Fruit fly (Drosophila melanogaster) whole organism, embryonic: ENCODE data around the gene form3.

ENCODE experiments used
- ATbp ChIP-seq: fragments of 200-800 bp; sonication (Bioruptor generic); optimal IDR thresholded peaks from 2 replicates; lab custom pipeline; 2017; ENCODE audit warnings: missing biosample characterization, mild to moderate bottlenecking, missing genetic modification characterization, missing genetic modification reagents
- Abd-B ChIP-seq: fragments of 200-800 bp; sonication (Bioruptor generic); optimal IDR thresholded peaks from 2 replicates; lab custom pipeline; 2018; ENCODE audit warnings: missing biosample characterization, mild to moderate bottlenecking, missing genetic modification characterization, moderate library complexity
- Bdp1 ChIP-seq: fragments of 200-800 bp; sonication (Bioruptor generic); optimal IDR thresholded peaks from 3 replicates; lab custom pipeline; 2016; ENCODE audit warnings: missing biosample characterization, missing genetic modification characterization
- Blimp-1 ChIP-seq: fragments of 200-800 bp; sonication (Bioruptor generic); optimal IDR thresholded peaks from 3 replicates; lab custom pipeline; 2018; ENCODE audit warnings: missing biosample characterization, missing genetic modification characterization, mild to moderate bottlenecking, moderate library complexity, missing genetic modification reagents
- CG12942 ChIP-seq: fragments of 200-800 bp; sonication (Bioruptor generic); optimal IDR thresholded peaks from 3 replicates; lab custom pipeline; 2016; ENCODE audit warnings: missing biosample characterization, missing genetic modification characterization
- CG13624 ChIP-seq: fragments of 200-800 bp; sonication (Bioruptor generic); optimal IDR thresholded peaks from 2 replicates; lab custom pipeline; 2016; ENCODE audit warnings: missing biosample characterization, missing genetic modification characterization
- CG13894 ChIP-seq: fragments of 200-800 bp; sonication (Bioruptor generic); optimal IDR thresholded peaks from 3 replicates; lab custom pipeline; 2018; ENCODE audit warnings: missing biosample characterization, mild to moderate bottlenecking, missing genetic modification characterization, moderate library complexity
- CG14441 ChIP-seq: fragments of 200-800 bp; sonication (Bioruptor generic); IDR thresholded peaks from 2 replicates; pipeline ENCODE4 v1.3.6; 2022; ENCODE audit warnings: missing biosample characterization, missing genetic modification characterization
- CG14667 ChIP-seq: fragments of 200-800 bp; sonication (Bioruptor generic); IDR thresholded peaks from 2 replicates; pipeline ENCODE4 v1.3.6; 2022; ENCODE audit warnings: missing biosample characterization, missing genetic modification characterization
- CG1602 ChIP-seq: fragments of 200-800 bp; sonication (Bioruptor generic); optimal IDR thresholded peaks from 3 replicates; lab custom pipeline; 2016; ENCODE audit warnings: missing biosample characterization, missing genetic modification characterization
- CG17328 ChIP-seq: fragments of 200-800 bp; sonication (Bioruptor generic); IDR thresholded peaks from 2 replicates; pipeline ENCODE4 v1.3.6; 2022; ENCODE audit warnings: missing biosample characterization, missing genetic modification characterization
- CG32767 ChIP-seq: fragments of 200-800 bp; sonication (Bioruptor generic); IDR thresholded peaks from 2 replicates; pipeline ENCODE4 v1.3.6; 2022; ENCODE audit warnings: missing biosample characterization, missing genetic modification characterization
- CG34224 ChIP-seq: fragments of 200-800 bp; sonication (Bioruptor generic); IDR thresholded peaks from 3 replicates; pipeline ENCODE4 v1.3.6; 2022; ENCODE audit warnings: missing biosample characterization, missing genetic modification characterization; ENCODE audit not compliant: partially characterized antibody
- CG4328 ChIP-seq: fragments of 200-800 bp; sonication (Bioruptor generic); optimal IDR thresholded peaks from 3 replicates; lab custom pipeline; 2017; ENCODE audit warnings: missing biosample characterization, missing genetic modification reagents, missing genetic modification characterization
- CG4730 ChIP-seq: fragments of 200-800 bp; sonication (Bioruptor generic); IDR thresholded peaks from 2 replicates; pipeline ENCODE4 v1.3.6; 2022; ENCODE audit warnings: missing biosample characterization, missing genetic modification characterization
- CG6683 ChIP-seq: fragments of 200-800 bp; sonication (Bioruptor generic); optimal IDR thresholded peaks from 2 replicates; lab custom pipeline; 2017; ENCODE audit warnings: missing biosample characterization, mild to moderate bottlenecking, missing genetic modification characterization, missing genetic modification reagents
- CG7372 ChIP-seq: fragments of 200-800 bp; sonication (Bioruptor generic); IDR thresholded peaks from 2 replicates; pipeline ENCODE4 v1.3.6; 2022; ENCODE audit warnings: missing biosample characterization, missing genetic modification characterization
- CG7556 ChIP-seq: fragments of 200-800 bp; sonication (Bioruptor generic); optimal IDR thresholded peaks from 2 replicates; lab custom pipeline; 2017; ENCODE audit warnings: missing biosample characterization, mild to moderate bottlenecking, missing genetic modification characterization
- CG8089 ChIP-seq: fragments of 200-800 bp; sonication (Bioruptor generic); optimal IDR thresholded peaks from 3 replicates; lab custom pipeline; 2016; ENCODE audit warnings: missing biosample characterization, missing genetic modification characterization
- CHES-1-like ChIP-seq: fragments of 200-800 bp; sonication (Bioruptor generic); optimal IDR thresholded peaks from 2 replicates; lab custom pipeline; 2016; ENCODE audit warnings: missing biosample characterization, missing genetic modification characterization
- CkIIα-i1 ChIP-seq: fragments of 200-800 bp; sonication (Bioruptor generic); IDR thresholded peaks from 2 replicates; pipeline ENCODE4 v1.3.6; 2022; ENCODE audit warnings: missing biosample characterization, missing genetic modification characterization
- Doc2 ChIP-seq: fragments of 200-800 bp; sonication (Bioruptor generic); IDR thresholded peaks from 2 replicates; pipeline ENCODE4 v1.3.6; 2022; ENCODE audit warnings: missing biosample characterization, missing genetic modification characterization
- Mad ChIP-seq: fragments of 200-800 bp; sonication (Bioruptor generic); optimal IDR thresholded peaks from 2 replicates; lab custom pipeline; 2016; ENCODE audit warnings: missing biosample characterization, missing genetic modification characterization
- Myb ChIP-seq: fragments of 200-800 bp; sonication (Bioruptor generic); optimal IDR thresholded peaks from 2 replicates; lab custom pipeline; 2016; ENCODE audit warnings: missing biosample characterization, missing genetic modification characterization
- NfI ChIP-seq: fragments of 200-800 bp; sonication (Bioruptor generic); optimal IDR thresholded peaks from 3 replicates; lab custom pipeline; 2018; ENCODE audit warnings: missing biosample characterization, mild to moderate bottlenecking, missing genetic modification characterization, moderate library complexity
- Opbp ChIP-seq: fragments of 200-800 bp; sonication (Bioruptor generic); IDR thresholded peaks from 3 replicates; pipeline ENCODE4 v1.3.6; 2022; ENCODE audit warnings: missing biosample characterization, missing genetic modification characterization; ENCODE audit not compliant: partially characterized antibody
- Sin3A ChIP-seq: fragments of >200 bp; optimal IDR thresholded peaks from 2 replicates; lab custom pipeline; 2018
- amos ChIP-seq: fragments of 200-800 bp; sonication (Bioruptor generic); IDR thresholded peaks from 2 replicates; pipeline ENCODE4 v1.3.6; 2022; ENCODE audit warnings: missing biosample characterization, missing genetic modification characterization; ENCODE audit not compliant: partially characterized antibody
- az2 ChIP-seq: fragments of 200-800 bp; sonication (Bioruptor generic); optimal IDR thresholded peaks from 3 replicates; lab custom pipeline; 2016; ENCODE audit warnings: missing biosample characterization, missing genetic modification characterization
- bab2 ChIP-seq: fragments of 200-800 bp; sonication (Bioruptor generic); optimal IDR thresholded peaks from 2 replicates; lab custom pipeline; 2016; ENCODE audit warnings: missing biosample characterization, missing genetic modification characterization
- bsh ChIP-seq, 2 experiments: fragments of 200-800 bp; sonication (Bioruptor generic); optimal IDR thresholded peaks; 2 replicates each; lab custom pipeline; 2017 to 2018; ENCODE audit warnings: mild to moderate bottlenecking in 2 of 2, missing biosample characterization in 2 of 2, missing genetic modification characterization in 2 of 2, moderate library complexity in 1 of 2
- eyg ChIP-seq: fragments of 200-800 bp; sonication (Bioruptor generic); optimal IDR thresholded peaks from 3 replicates; lab custom pipeline; 2016; ENCODE audit warnings: missing biosample characterization, missing genetic modification characterization
- gcm ChIP-seq: fragments of 200-800 bp; sonication (Bioruptor generic); optimal IDR thresholded peaks from 2 replicates; lab custom pipeline; 2019; ENCODE audit warnings: missing biosample characterization, mild to moderate bottlenecking, missing genetic modification characterization, moderate library complexity
- grn ChIP-seq: fragments of 200-800 bp; sonication (Bioruptor generic); optimal IDR thresholded peaks from 3 replicates; lab custom pipeline; 2017; ENCODE audit warnings: missing biosample characterization, missing genetic modification characterization
- hb ChIP-seq: fragments of 200-800 bp; sonication (Bioruptor generic); IDR thresholded peaks from 3 replicates; pipeline ENCODE4 v1.3.6; 2022; ENCODE audit warnings: missing biosample characterization, missing genetic modification characterization; ENCODE audit not compliant: partially characterized antibody
- hth ChIP-seq: fragments of >200 bp; optimal IDR thresholded peaks from 2 replicates; lab custom pipeline; 2017; ENCODE audit warnings: inconsistent platforms
- jumu ChIP-seq: fragments of 200-800 bp; sonication (Bioruptor generic); optimal IDR thresholded peaks from 3 replicates; lab custom pipeline; 2016; ENCODE audit warnings: missing biosample characterization, missing genetic modification characterization
- klu ChIP-seq: fragments of 200-800 bp; sonication (Bioruptor generic); IDR thresholded peaks from 2 replicates; pipeline ENCODE4 v1.3.6; 2022; ENCODE audit warnings: missing biosample characterization, missing genetic modification characterization
- maf-S ChIP-seq: fragments of 200-800 bp; sonication (Bioruptor generic); optimal IDR thresholded peaks from 2 replicates; lab custom pipeline; 2016; ENCODE audit warnings: missing biosample characterization, missing genetic modification characterization
- nerfin-1 ChIP-seq: fragments of 200-800 bp; sonication (Bioruptor generic); optimal IDR thresholded peaks from 3 replicates; lab custom pipeline; 2019; ENCODE audit warnings: missing biosample characterization, mild to moderate bottlenecking, missing genetic modification characterization, moderate library complexity
- org-1 ChIP-seq: fragments of 200-800 bp; sonication (Bioruptor generic); optimal IDR thresholded peaks from 2 replicates; lab custom pipeline; 2017; ENCODE audit warnings: missing biosample characterization, missing genetic modification characterization
- pan ChIP-seq, 4 experiments: fragments of >200 bp in 3 of 4; fragments of 200-800 bp in 1 of 4; sonication (Bioruptor generic) in 1 of 4; optimal IDR thresholded peaks in 3 of 4; IDR thresholded peaks in 1 of 4; 2 replicates each; pipeline versions ENCODE4 v1.3.6 to Lab custom; 2017 to 2022; ENCODE audit warnings: missing biosample characterization in 2 of 4, missing genetic modification characterization in 2 of 4, mixed read lengths in 1 of 4
- pb ChIP-seq: fragments of 200-800 bp; sonication (Bioruptor generic); optimal IDR thresholded peaks from 3 replicates; lab custom pipeline; 2016; ENCODE audit warnings: missing biosample characterization, missing genetic modification characterization
- pho ChIP-seq: fragments of 200-800 bp; sonication (Bioruptor generic); optimal IDR thresholded peaks from 2 replicates; lab custom pipeline; 2016; ENCODE audit warnings: missing biosample characterization, missing genetic modification characterization
- pita ChIP-seq: fragments of 200-800 bp; sonication (Bioruptor generic); optimal IDR thresholded peaks from 2 replicates; lab custom pipeline; 2017; ENCODE audit warnings: missing biosample characterization, mild to moderate bottlenecking, missing genetic modification characterization
- run ChIP-seq: fragments of 200-800 bp; sonication (Bioruptor generic); optimal IDR thresholded peaks from 3 replicates; lab custom pipeline; 2018; ENCODE audit warnings: missing biosample characterization, mild to moderate bottlenecking, missing genetic modification characterization
- sisA ChIP-seq: fragments of 200-800 bp; sonication (Bioruptor generic); IDR thresholded peaks from 2 replicates; pipeline ENCODE4 v1.3.6; 2022; ENCODE audit warnings: missing biosample characterization, missing genetic modification characterization
- slou ChIP-seq: fragments of 200-800 bp; sonication (Bioruptor generic); optimal IDR thresholded peaks from 3 replicates; lab custom pipeline; 2016; ENCODE audit warnings: missing biosample characterization, missing genetic modification characterization
- sqz ChIP-seq: fragments of 200-800 bp; sonication (Bioruptor generic); optimal IDR thresholded peaks from 3 replicates; lab custom pipeline; 2018; ENCODE audit warnings: missing biosample characterization, mild to moderate bottlenecking, missing genetic modification characterization
- usp ChIP-seq: fragments of >200 bp; optimal IDR thresholded peaks from 2 replicates; lab custom pipeline; 2017; ENCODE audit warnings: missing biosample characterization, missing genetic modification characterization
- zen2 ChIP-seq: fragments of 200-800 bp; sonication (Bioruptor generic); IDR thresholded peaks from 3 replicates; pipeline ENCODE4 v1.3.6; 2022; ENCODE audit warnings: missing biosample characterization, missing genetic modification characterization; ENCODE audit not compliant: partially characterized antibody

The form3 gene

dm6 chr3L:7125289-7125955, 30.8 kb downstream of the form3 start, which contains the start of the genes msl-3 and BBS1 (continued):
- no peak for TF ChIP-seq az2 (GFP tag; lab: Kevin White, UChicago)
- TF ChIP-seq CG13894 (tag; lab: Kevin White, UChicago): no peak
- no peak for TF ChIP-seq CG4730 (GFP tag; lab: Robert Waterston, UW)
- TF ChIP-seq CG1602 (GFP tag; lab: Kevin White, UChicago): no peak
- TF ChIP-seq grn (GFP tag; lab: Kevin White, UChicago): no peak
- TF ChIP-seq Myb: peak; percentile 84
- no peak for TF ChIP-seq CG13624 (GFP tag; lab: Kevin White, UChicago)
- peak; percentile 64 for TF ChIP-seq Sin3A (lab: Kevin White, UChicago)
- TF ChIP-seq NfI: no peak
- TF ChIP-seq gcm (GFP tag; lab: Kevin White, UChicago): no peak
- no peak for TF ChIP-seq ATbp (GFP tag; lab: Kevin White, UChicago)
- TF ChIP-seq Blimp-1 (GFP tag; lab: Kevin White, UChicago): no peak
- TF ChIP-seq usp: no peak
- TF ChIP-seq sqz (GFP tag; lab: Kevin White, UChicago): no peak
- TF ChIP-seq klu (GFP tag; lab: Robert Waterston, UW): no peak
- peak; percentile 72 for TF ChIP-seq amos (GFP tag; lab: Robert Waterston, UW)
- no peak for TF ChIP-seq eyg (GFP tag; lab: Kevin White, UChicago)
- TF ChIP-seq CkIIα-i1 (GFP tag; lab: Robert Waterston, UW): no peak
- TF ChIP-seq nerfin-1 (tag; lab: Kevin White, UChicago): no peak
- TF ChIP-seq pan (optimal IDR thresholded peaks at IDR 0.05; lab: Kevin White, UChicago): no peak
- TF ChIP-seq pan (GFP tag; optimal IDR thresholded peaks at IDR 0.05 in 1 of 2, IDR thresholded peaks at IDR 0.05 in 1 of 2): no peak
- no peak for TF ChIP-seq sisA (GFP tag; lab: Robert Waterston, UW)
- no peak for TF ChIP-seq Bdp1 (GFP tag; lab: Kevin White, UChicago)
- no peak for TF ChIP-seq pita (GFP tag; lab: Kevin White, UChicago)
- peak; percentile 22; the same call in 1 of the 3 replicates for TF ChIP-seq zen2 (GFP tag; lab: Robert Waterston, UW)
- no peak for TF ChIP-seq Doc2 (GFP tag; lab: Robert Waterston, UW)
- TF ChIP-seq CG7556: no peak
- no peak for TF ChIP-seq hth (lab: Kevin White, UChicago)
- peak; percentile 69 for TF ChIP-seq CG34224 (GFP tag; lab: Robert Waterston, UW)
- TF ChIP-seq pb (GFP tag; lab: Kevin White, UChicago): no peak
- TF ChIP-seq Abd-B (GFP tag; lab: Kevin White, UChicago): no peak
- no peak for TF ChIP-seq jumu (GFP tag; lab: Kevin White, UChicago)
- TF ChIP-seq hb (GFP tag; lab: Robert Waterston, UW): 0 out of 3 replicates have a peak, but pooled peaks have one; percentile 61
- no peak for TF ChIP-seq org-1 (GFP tag; lab: Kevin White, UChicago)
- no peak for TF ChIP-seq maf-S (GFP tag; lab: Kevin White, UChicago)
- no peak for TF ChIP-seq CG14441
- TF ChIP-seq CG14667 (GFP tag; lab: Robert Waterston, UW): no peak
- TF ChIP-seq CG12942: no peak
- no peak for TF ChIP-seq CG4328 (GFP tag; lab: Kevin White, UChicago)
- TF ChIP-seq CG17328 (GFP tag; lab: Robert Waterston, UW): no peak
- TF ChIP-seq slou: no peak
- TF ChIP-seq CG32767: no peak
- no peak for TF ChIP-seq bsh (GFP tag; optimal IDR thresholded peaks at IDR 0.05; lab: Kevin White, UChicago)
- TF ChIP-seq pho (GFP tag; lab: Kevin White, UChicago): peak; percentile 9
- no peak for TF ChIP-seq Mad (GFP tag; lab: Kevin White, UChicago)
- no peak for TF ChIP-seq bab2
- no peak for TF ChIP-seq CG6683 (GFP tag; lab: Kevin White, UChicago)
- peak; percentile 42 for TF ChIP-seq CHES-1-like (GFP tag; lab: Kevin White, UChicago)
- TF ChIP-seq CG8089: no peak
- TF ChIP-seq Opbp (GFP tag; lab: Robert Waterston, UW): peak; percentile 74
- no peak for TF ChIP-seq CG7372 (GFP tag; lab: Robert Waterston, UW)
- no peak for TF ChIP-seq run (tag; lab: Kevin White, UChicago)
